Fruit fly (Drosophila melanogaster) whole organism, prepupa: ENCODE measurements around the gene CG13003.
A peak's percentile ranks its signal among the peaks of the same experiment; 100 is the strongest.

Source experiments
- Blimp-1 ChIP-seq: fragments of 200-800 bp; sonication (Bioruptor generic); optimal IDR thresholded peaks from 3 replicates; lab custom pipeline; 2017; ENCODE audit warnings: missing biosample characterization, missing genetic modification characterization, mild to moderate bottlenecking, moderate library complexity, missing genetic modification reagents
- CG10631 ChIP-seq: fragments of 200-800 bp; sonication (Bioruptor generic); optimal IDR thresholded peaks from 2 replicates; lab custom pipeline; 2016; ENCODE audit warnings: missing biosample characterization, missing genetic modification characterization
- CG10669 ChIP-seq: fragments of 200-800 bp; sonication (Bioruptor generic); optimal IDR thresholded peaks from 3 replicates; lab custom pipeline; 2018; ENCODE audit warnings: missing biosample characterization, mild to moderate bottlenecking, missing genetic modification characterization, moderate library complexity
- CG11762 ChIP-seq: fragments of 200-800 bp; sonication (Bioruptor generic); optimal IDR thresholded peaks from 3 replicates; lab custom pipeline; 2016; ENCODE audit warnings: missing biosample characterization, missing genetic modification characterization; ENCODE audit not compliant: insufficient read depth
- CG11902 ChIP-seq: fragments of 200-800 bp; sonication (Bioruptor generic); optimal IDR thresholded peaks from 3 replicates; lab custom pipeline; 2016; ENCODE audit warnings: missing biosample characterization, missing genetic modification characterization
- CG15336 ChIP-seq: fragments of 200-800 bp; sonication (Bioruptor generic); IDR thresholded peaks from 2 replicates; pipeline ENCODE4 v1.3.6; 2022; ENCODE audit warnings: missing biosample characterization, missing genetic modification characterization
- CG1621 ChIP-seq: fragments of 200-800 bp; sonication (Bioruptor generic); optimal IDR thresholded peaks from 3 replicates; lab custom pipeline; 2018; ENCODE audit warnings: missing biosample characterization, mild to moderate bottlenecking, missing genetic modification characterization
- CG16779 ChIP-seq: fragments of 200-800 bp; sonication (Bioruptor generic); optimal IDR thresholded peaks from 3 replicates; lab custom pipeline; 2017; ENCODE audit warnings: missing biosample characterization, mild to moderate bottlenecking, missing genetic modification characterization
- CG3032 ChIP-seq: fragments of 200-800 bp; optimal IDR thresholded peaks from 2 replicates; lab custom pipeline; 2019; ENCODE audit warnings: missing biosample characterization, mild to moderate bottlenecking, missing genetic modification characterization, moderate library complexity
- CG31627 ChIP-seq: fragments of 200-800 bp; sonication (Bioruptor generic); optimal IDR thresholded peaks from 3 replicates; lab custom pipeline; 2016; ENCODE audit warnings: missing biosample characterization, missing genetic modification characterization
- CG34406 ChIP-seq: fragments of 200-800 bp; sonication (Bioruptor generic); optimal IDR thresholded peaks from 3 replicates; lab custom pipeline; 2016; ENCODE audit warnings: missing biosample characterization, missing genetic modification characterization
- CG3919 ChIP-seq: fragments of 200-800 bp; sonication (Bioruptor generic); optimal IDR thresholded peaks from 3 replicates; lab custom pipeline; 2016; ENCODE audit warnings: missing biosample characterization, missing genetic modification characterization
- CG4318 ChIP-seq: fragments of 200-800 bp; sonication (Bioruptor generic); optimal IDR thresholded peaks from 3 replicates; lab custom pipeline; 2017; ENCODE audit warnings: missing biosample characterization, mild to moderate bottlenecking, missing genetic modification characterization
- CG6163 ChIP-seq: fragments of 200-800 bp; sonication (Bioruptor generic); IDR thresholded peaks from 3 replicates; pipeline ENCODE4 v1.3.6; 2022; ENCODE audit warnings: missing biosample characterization, missing genetic modification characterization
- CG6276 ChIP-seq: fragments of 200-800 bp; sonication (Bioruptor generic); optimal IDR thresholded peaks from 2 replicates; lab custom pipeline; 2017; ENCODE audit warnings: missing biosample characterization, mild to moderate bottlenecking, missing genetic modification characterization
- CG6792 ChIP-seq: fragments of 200-800 bp; sonication (Bioruptor generic); optimal IDR thresholded peaks from 3 replicates; lab custom pipeline; 2016; ENCODE audit warnings: missing biosample characterization, missing genetic modification characterization
- CG6854 ChIP-seq: fragments of 200-800 bp; sonication (Bioruptor generic); optimal IDR thresholded peaks from 2 replicates; lab custom pipeline; 2017; ENCODE audit warnings: missing biosample characterization, mild to moderate bottlenecking, missing genetic modification characterization
- CG7368 ChIP-seq: fragments of 200-800 bp; sonication (Bioruptor generic); optimal IDR thresholded peaks from 3 replicates; lab custom pipeline; 2016; ENCODE audit warnings: missing biosample characterization, missing genetic modification characterization
- CG8119 ChIP-seq: fragments of 200-800 bp; sonication (Bioruptor generic); IDR thresholded peaks from 3 replicates; pipeline ENCODE4 v1.3.6; 2022; ENCODE audit warnings: missing biosample characterization, missing genetic modification characterization
- CG8319 ChIP-seq: fragments of 200-800 bp; sonication (Bioruptor generic); optimal IDR thresholded peaks from 3 replicates; lab custom pipeline; 2016; ENCODE audit warnings: missing biosample characterization, missing genetic modification characterization
- CG8632 ChIP-seq: fragments of 200-800 bp; sonication (Bioruptor generic); optimal IDR thresholded peaks from 3 replicates; lab custom pipeline; 2016; ENCODE audit warnings: missing biosample characterization, missing genetic modification characterization
- CG9139 ChIP-seq: fragments of 200-800 bp; sonication (Bioruptor generic); optimal IDR thresholded peaks from 3 replicates; lab custom pipeline; 2017; ENCODE audit warnings: missing biosample characterization, mild to moderate bottlenecking, missing genetic modification characterization
- Ets21C ChIP-seq: fragments of 200-800 bp; sonication (Bioruptor generic); optimal IDR thresholded peaks from 3 replicates; lab custom pipeline; 2016; ENCODE audit warnings: missing biosample characterization, missing genetic modification characterization
- Gug ChIP-seq: fragments of 200-800 bp; sonication (Bioruptor generic); IDR thresholded peaks from 2 replicates; pipeline ENCODE4 v1.3.6; 2022; ENCODE audit warnings: missing biosample characterization, missing genetic modification characterization
- Hr38 ChIP-seq: sonication (Bioruptor generic); optimal IDR thresholded peaks from 2 replicates; lab custom pipeline; 2016; ENCODE audit warnings: missing biosample characterization, missing genetic modification characterization
- Hr39 ChIP-seq: fragments of 200-800 bp; sonication (Bioruptor generic); optimal IDR thresholded peaks from 2 replicates; lab custom pipeline; 2016; ENCODE audit warnings: missing biosample characterization, missing genetic modification characterization
- Hr4 ChIP-seq: fragments of 200-800 bp; sonication (Bioruptor generic); optimal IDR thresholded peaks from 3 replicates; lab custom pipeline; 2016; ENCODE audit warnings: missing biosample characterization, missing genetic modification characterization
- Met ChIP-seq: fragments of 200-800 bp; sonication (Bioruptor generic); optimal IDR thresholded peaks from 3 replicates; lab custom pipeline; 2016; ENCODE audit warnings: missing biosample characterization, missing genetic modification characterization
- OdsH ChIP-seq: fragments of 200-800 bp; sonication (Bioruptor generic); optimal IDR thresholded peaks from 3 replicates; lab custom pipeline; 2016; ENCODE audit warnings: missing biosample characterization, missing genetic modification characterization
- Smox ChIP-seq: fragments of 200-800 bp; sonication (Bioruptor generic); optimal IDR thresholded peaks from 3 replicates; lab custom pipeline; 2016; ENCODE audit warnings: missing biosample characterization, missing genetic modification characterization
- Sox14 ChIP-seq: fragments of 200-800 bp; sonication (Bioruptor generic); optimal IDR thresholded peaks from 3 replicates; lab custom pipeline; 2016; ENCODE audit warnings: missing biosample characterization, missing genetic modification characterization
- Sox15 ChIP-seq: fragments of 200-800 bp; sonication (Bioruptor generic); optimal IDR thresholded peaks from 3 replicates; lab custom pipeline; 2016; ENCODE audit warnings: missing biosample characterization, missing genetic modification characterization
- achi ChIP-seq: fragments of 200-800 bp; sonication (Bioruptor generic); optimal IDR thresholded peaks from 3 replicates; lab custom pipeline; 2016; ENCODE audit warnings: missing biosample characterization, missing genetic modification characterization
- cyc ChIP-seq: fragments of 200-800 bp; sonication (Bioruptor generic); optimal IDR thresholded peaks from 3 replicates; lab custom pipeline; 2016; ENCODE audit warnings: missing biosample characterization, missing genetic modification characterization
- dac ChIP-seq: fragments of 200-800 bp; sonication (Bioruptor generic); optimal IDR thresholded peaks from 2 replicates; lab custom pipeline; 2017; ENCODE audit warnings: missing biosample characterization, mild to moderate bottlenecking, missing genetic modification characterization
- dsx ChIP-seq: fragments of 200-800 bp; optimal IDR thresholded peaks from 3 replicates; lab custom pipeline; 2019; ENCODE audit warnings: missing biosample characterization, mild to moderate bottlenecking, missing genetic modification characterization, moderate library complexity; ENCODE audit not compliant: poor library complexity, severe bottlenecking
- eg ChIP-seq: fragments of 200-800 bp; sonication (Bioruptor generic); IDR thresholded peaks from 3 replicates; pipeline ENCODE4 v1.3.6; 2022; ENCODE audit warnings: missing biosample characterization, missing genetic modification characterization
- esn ChIP-seq: fragments of 200-800 bp; sonication (Bioruptor generic); optimal IDR thresholded peaks from 2 replicates; lab custom pipeline; 2016; ENCODE audit warnings: missing biosample characterization, mild to moderate bottlenecking, missing genetic modification characterization, moderate library complexity
- fd85E ChIP-seq: fragments of 200-800 bp; sonication (Bioruptor generic); optimal IDR thresholded peaks from 3 replicates; lab custom pipeline; 2016; ENCODE audit warnings: missing biosample characterization, missing genetic modification characterization
- fkh ChIP-seq: fragments of 200-800 bp; sonication (Bioruptor generic); optimal IDR thresholded peaks from 3 replicates; lab custom pipeline; 2017; ENCODE audit warnings: missing biosample characterization, mild to moderate bottlenecking, missing genetic modification characterization, moderate library complexity
- lz ChIP-seq: fragments of 200-800 bp; sonication (Bioruptor generic); optimal IDR thresholded peaks from 3 replicates; lab custom pipeline; 2016; ENCODE audit warnings: missing biosample characterization, missing genetic modification characterization
- net ChIP-seq: fragments of 200-800 bp; sonication (Bioruptor generic); optimal IDR thresholded peaks from 3 replicates; lab custom pipeline; 2016; ENCODE audit warnings: missing biosample characterization, missing genetic modification characterization
- pdm3 ChIP-seq: fragments of 200-800 bp; sonication (Bioruptor generic); optimal IDR thresholded peaks from 3 replicates; lab custom pipeline; 2016; ENCODE audit warnings: missing biosample characterization, missing genetic modification characterization
- salr ChIP-seq, 2 experiments: fragments of 200-800 bp; sonication (Bioruptor generic); optimal IDR thresholded peaks; 3 replicates each; lab custom pipeline; 2016 to 2018; ENCODE audit warnings: missing biosample characterization in 2 of 2, missing genetic modification characterization in 2 of 2, mild to moderate bottlenecking in 1 of 2
- ss ChIP-seq, 2 experiments: fragments of 200-800 bp; sonication (Bioruptor generic); optimal IDR thresholded peaks; 2 replicates in 1 of 2; 3 replicates in 1 of 2; lab custom pipeline; 2017 to 2018; ENCODE audit warnings: mild to moderate bottlenecking in 2 of 2, missing biosample characterization in 2 of 2, missing genetic modification characterization in 2 of 2, moderate library complexity in 1 of 2
- svp ChIP-seq: fragments of 200-800 bp; sonication (Bioruptor generic); peaks from one replicate; lab custom pipeline; 2016; ENCODE audit warnings: missing biosample characterization, missing genetic modification characterization
- topi ChIP-seq: fragments of 200-800 bp; sonication (Bioruptor generic); optimal IDR thresholded peaks from 3 replicates; lab custom pipeline; 2016; ENCODE audit warnings: missing biosample characterization, missing genetic modification characterization
- vri ChIP-seq: fragments of 200-800 bp; sonication (Bioruptor generic); optimal IDR thresholded peaks from 3 replicates; lab custom pipeline; 2016; ENCODE audit warnings: missing biosample characterization, mild to moderate bottlenecking, missing genetic modification characterization

The CG13003 gene

DNA sequence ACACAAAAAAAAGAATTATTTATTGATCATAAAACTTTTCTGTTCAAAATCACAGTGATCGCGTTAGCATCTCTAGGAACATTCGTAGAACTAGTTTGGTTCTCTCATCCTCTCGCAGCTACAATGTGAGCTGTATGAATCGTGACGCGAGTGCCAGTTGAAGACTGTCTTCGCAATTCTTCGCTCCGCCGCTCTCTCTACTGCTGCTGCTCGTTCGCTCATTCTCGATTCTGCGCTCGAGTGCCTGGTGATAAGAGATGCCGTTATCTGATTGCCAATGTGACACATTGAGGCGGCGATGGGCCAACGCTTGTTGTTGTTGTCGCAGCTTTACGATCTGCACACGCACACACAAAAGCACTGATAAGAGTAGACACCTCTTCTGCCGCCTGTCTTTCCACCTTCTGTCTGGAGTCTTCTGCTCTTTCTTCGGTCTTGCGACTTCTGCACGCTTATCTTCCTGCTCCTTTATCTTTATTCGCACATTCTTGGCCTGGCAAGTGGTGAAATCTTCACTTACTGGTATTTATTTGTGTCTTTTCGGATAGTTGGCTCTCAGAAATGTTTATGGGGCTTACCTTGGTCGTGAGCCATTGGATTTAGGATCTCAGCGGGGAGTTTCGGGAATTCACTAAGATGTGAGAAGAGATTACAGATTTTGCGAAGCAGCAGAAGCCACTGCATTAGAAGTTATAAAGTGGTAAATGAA is 40.1 kb downstream of the CG13003 start (continued):
- TF ChIP-seq dsx (GFP tag; lab: Kevin White, UChicago) (peak; percentile 58), CG11762 (GFP tag; lab: Kevin White, UChicago) (no peak), Hr38 (GFP tag; lab: Kevin White, UChicago) (no peak), fkh (GFP tag; lab: Kevin White, UChicago) (peak; percentile 1), Sox14 (no peak), CG6163 (GFP tag; lab: Robert Waterston, UW) (0 out of 3 replicates have a peak, but pooled peaks have one; percentile 30), fd85E (GFP tag; lab: Kevin White, UChicago) (no peak), topi (GFP tag; lab: Kevin White, UChicago) (no peak), Hr39 (GFP tag; lab: Kevin White, UChicago) (no peak), CG3032 (tag; lab: Kevin White, UChicago) (no peak), CG16779 (tag; lab: Kevin White, UChicago) (no peak), CG15336 (GFP tag; lab: Robert Waterston, UW) (no peak)

DNA sequence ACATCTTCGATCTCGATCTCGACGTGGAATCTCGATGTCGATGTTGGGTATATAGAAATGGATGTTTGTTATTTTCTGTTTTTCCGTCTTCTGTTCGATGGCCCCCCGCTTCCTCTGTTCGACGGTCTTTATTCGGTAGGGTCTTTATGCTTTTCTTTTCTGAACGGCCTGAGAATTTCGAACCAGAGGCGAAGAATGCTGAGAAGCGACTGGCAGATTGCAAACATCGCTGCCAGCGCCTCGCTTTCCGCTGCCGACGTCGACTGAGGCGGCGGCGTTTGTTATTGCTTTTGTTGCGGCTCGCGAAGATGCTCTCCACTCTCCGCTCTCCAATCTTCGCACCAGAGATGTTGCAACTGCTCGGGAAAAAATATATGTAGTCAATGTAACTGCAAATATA is 41.0 kb downstream of the CG13003 start, which contains the start of the genes CG13004 and CG46306:
CG13004 (minus strand) TSS at position 217 of the 400 bp plus-strand sequence.
CG46306 (minus strand) TSS at position 217 of the 400 bp plus-strand sequence.
- TF ChIP-seq vri (GFP tag; lab: Kevin White, UChicago) (no peak), CG6854 (no peak), CG8632 (GFP tag; lab: Kevin White, UChicago) (no peak), Hr38 (GFP tag; lab: Kevin White, UChicago) (no peak), lz (GFP tag; lab: Kevin White, UChicago) (no peak), CG6276 (GFP tag; lab: Kevin White, UChicago) (no peak), Sox15 (no peak), Blimp-1 (GFP tag; lab: Kevin White, UChicago) (no peak), OdsH (GFP tag; lab: Kevin White, UChicago) (no peak), Gug (GFP tag; lab: Robert Waterston, UW) (no peak), Ets21C (GFP tag; lab: Kevin White, UChicago) (no peak), CG1621 (tag; lab: Kevin White, UChicago) (no peak), CG7368 (GFP tag; lab: Kevin White, UChicago) (no peak), dsx (GFP tag; lab: Kevin White, UChicago) (peak; percentile 32), CG11902 (GFP tag; lab: Kevin White, UChicago) (no peak), svp (GFP tag; lab: Kevin White, UChicago) (peak; percentile 35), Sox14 (no peak), Smox (no peak), Hr39 (GFP tag; lab: Kevin White, UChicago) (no peak), salr (GFP tag; optimal IDR thresholded peaks at IDR 0.05; lab: Kevin White, UChicago) (no peak), eg (GFP tag; lab: Robert Waterston, UW) (peak; percentile 53; the same call in 2 of the 3 replicates), CG4318 (GFP tag; lab: Kevin White, UChicago) (no peak), cyc (GFP tag; lab: Kevin White, UChicago) (no peak), fkh (GFP tag; lab: Kevin White, UChicago) (no peak), ss (GFP tag; optimal IDR thresholded peaks at IDR 0.05; lab: Kevin White, UChicago) (peak in 1 of 2 experiments; percentile 19), esn (GFP tag; lab: Kevin White, UChicago) (peak; percentile 7), CG15336 (GFP tag; lab: Robert Waterston, UW) (peak; percentile 40; the same call in 1 of the 2 replicates), CG8119 (GFP tag; lab: Robert Waterston, UW) (no peak), pdm3 (GFP tag; lab: Kevin White, UChicago) (no peak), dac (no peak), achi (GFP tag; lab: Kevin White, UChicago) (no peak), net (GFP tag; lab: Kevin White, UChicago) (peak; percentile 12), CG6792 (GFP tag; lab: Kevin White, UChicago) (no peak), CG6163 (GFP tag; lab: Robert Waterston, UW) (peak; percentile 59), CG3919 (GFP tag; lab: Kevin White, UChicago) (no peak), Hr4 (GFP tag; lab: Kevin White, UChicago) (no peak), CG16779 (tag; lab: Kevin White, UChicago) (no peak), CG34406 (GFP tag; lab: Kevin White, UChicago) (no peak), fd85E (GFP tag; lab: Kevin White, UChicago) (no peak), CG10669 (GFP tag; lab: Kevin White, UChicago) (no peak), CG8319 (GFP tag; lab: Kevin White, UChicago) (no peak), CG9139 (GFP tag; lab: Kevin White, UChicago) (no peak), CG10631 (GFP tag; lab: Kevin White, UChicago) (no peak), Met (GFP tag; lab: Kevin White, UChicago) (no peak), CG31627 (GFP tag; lab: Kevin White, UChicago) (no peak)
